Fruit fly (Drosophila melanogaster) whole organism, embryonic: ENCODE results near the gene sunz.

Source experiments
- Blimp-1 ChIP-seq: fragments of 200-800 bp; sonication (Bioruptor generic); optimal IDR thresholded peaks from 3 replicates; lab custom pipeline; 2018; ENCODE audit warnings: missing biosample characterization, missing genetic modification characterization, mild to moderate bottlenecking, moderate library complexity, missing genetic modification reagents
- CG10979 ChIP-seq: fragments of 200-800 bp; sonication (Bioruptor generic); optimal IDR thresholded peaks from 2 replicates; lab custom pipeline; 2018; ENCODE audit warnings: missing biosample characterization, mild to moderate bottlenecking, missing genetic modification characterization, moderate library complexity
- CG12219 ChIP-seq: fragments of 200-800 bp; sonication (Bioruptor generic); optimal IDR thresholded peaks from 3 replicates; lab custom pipeline; 2018; ENCODE audit warnings: missing biosample characterization, mild to moderate bottlenecking, missing genetic modification characterization
- CG12236 ChIP-seq: fragments of 200-800 bp; sonication (Bioruptor generic); optimal IDR thresholded peaks from 2 replicates; lab custom pipeline; 2016; ENCODE audit warnings: missing biosample characterization, missing genetic modification characterization
- CG12391 ChIP-seq: fragments of 200-800 bp; sonication (Bioruptor generic); optimal IDR thresholded peaks from 3 replicates; lab custom pipeline; 2018; ENCODE audit warnings: missing biosample characterization, mild to moderate bottlenecking, missing genetic modification characterization, moderate library complexity
- CG1602 ChIP-seq: fragments of 200-800 bp; sonication (Bioruptor generic); optimal IDR thresholded peaks from 3 replicates; lab custom pipeline; 2016; ENCODE audit warnings: missing biosample characterization, missing genetic modification characterization
- CG17361 ChIP-seq: fragments of 200-800 bp; sonication (Bioruptor generic); IDR thresholded peaks from 3 replicates; pipeline ENCODE4 v1.3.6; 2022; ENCODE audit warnings: missing biosample characterization, missing genetic modification characterization
- CG17829 ChIP-seq: fragments of 200-800 bp; optimal IDR thresholded peaks from 2 replicates; lab custom pipeline; 2019; ENCODE audit warnings: missing biosample characterization, mild to moderate bottlenecking, missing genetic modification characterization, moderate library complexity
- CG18262 ChIP-seq: fragments of 200-800 bp; optimal IDR thresholded peaks from 3 replicates; lab custom pipeline; 2019; ENCODE audit warnings: missing biosample characterization, mild to moderate bottlenecking, missing genetic modification characterization, moderate library complexity
- CG2875 ChIP-seq: fragments of 200-800 bp; sonication (Bioruptor generic); optimal IDR thresholded peaks from 2 replicates; lab custom pipeline; 2017; ENCODE audit warnings: missing biosample characterization, mild to moderate bottlenecking, missing genetic modification characterization, missing genetic modification reagents
- CG4820 ChIP-seq: fragments of 200-800 bp; sonication (Bioruptor generic); optimal IDR thresholded peaks from 3 replicates; lab custom pipeline; 2016; ENCODE audit warnings: missing biosample characterization, missing genetic modification characterization
- CG7271 ChIP-seq: fragments of 200-800 bp; sonication (Bioruptor generic); optimal IDR thresholded peaks from 2 replicates; lab custom pipeline; 2018; ENCODE audit warnings: missing biosample characterization, mild to moderate bottlenecking, missing genetic modification characterization, moderate library complexity
- CG7839 ChIP-seq: fragments of 200-800 bp; sonication (Bioruptor generic); optimal IDR thresholded peaks from 3 replicates; lab custom pipeline; 2018; ENCODE audit warnings: missing biosample characterization, mild to moderate bottlenecking, missing genetic modification characterization, moderate library complexity
- CG7963 ChIP-seq: fragments of 200-800 bp; sonication (Bioruptor generic); IDR thresholded peaks from 3 replicates; pipeline ENCODE4 v1.3.6; 2022; ENCODE audit warnings: missing biosample characterization, missing genetic modification characterization; ENCODE audit not compliant: partially characterized antibody
- CG7987 ChIP-seq: fragments of 200-800 bp; sonication (Bioruptor generic); optimal IDR thresholded peaks from 2 replicates; lab custom pipeline; 2018; ENCODE audit warnings: missing biosample characterization, mild to moderate bottlenecking, missing genetic modification characterization, moderate library complexity
- CG8290 ChIP-seq, 3 experiments: fragments of 200-800 bp; sonication (Bioruptor generic); optimal IDR thresholded peaks; 2 replicates each; lab custom pipeline; 2016 to 2019; ENCODE audit warnings: missing biosample characterization in 3 of 3, missing genetic modification characterization in 3 of 3, mild to moderate bottlenecking in 2 of 3, moderate library complexity in 1 of 3
- CG8924 ChIP-seq: fragments of 200-800 bp; optimal IDR thresholded peaks from 3 replicates; lab custom pipeline; 2019; ENCODE audit warnings: missing biosample characterization, mild to moderate bottlenecking, missing genetic modification characterization, moderate library complexity
- CG9727 ChIP-seq: fragments of 200-800 bp; sonication (Bioruptor generic); optimal IDR thresholded peaks from 3 replicates; lab custom pipeline; 2017; ENCODE audit warnings: missing biosample characterization, mild to moderate bottlenecking, missing genetic modification characterization
- CG9932 ChIP-seq: fragments of 200-800 bp; sonication (Bioruptor generic); IDR thresholded peaks from 2 replicates; pipeline ENCODE4 v1.3.6; 2022; ENCODE audit warnings: missing biosample characterization, missing genetic modification characterization
- CrebB ChIP-seq: fragments of 200-800 bp; sonication (Bioruptor generic); optimal IDR thresholded peaks from 3 replicates; lab custom pipeline; 2018; ENCODE audit warnings: missing biosample characterization, mild to moderate bottlenecking, missing genetic modification characterization
- Dad ChIP-seq: fragments of 200-800 bp; sonication (Bioruptor generic); optimal IDR thresholded peaks from 3 replicates; lab custom pipeline; 2016; ENCODE audit warnings: missing biosample characterization, missing genetic modification characterization
- Jarid2 ChIP-seq: fragments of 200-800 bp; sonication (Bioruptor generic); optimal IDR thresholded peaks from 3 replicates; lab custom pipeline; 2017; ENCODE audit warnings: mild to moderate bottlenecking, missing biosample characterization, missing genetic modification reagents, missing genetic modification characterization
- Nf-YB ChIP-seq: fragments of 200-800 bp; sonication (Bioruptor generic); optimal IDR thresholded peaks from 3 replicates; lab custom pipeline; 2019; ENCODE audit warnings: missing biosample characterization, mild to moderate bottlenecking, missing genetic modification characterization, moderate library complexity
- Side ChIP-seq: fragments of 200-800 bp; sonication (Bioruptor generic); optimal IDR thresholded peaks from 2 replicates; lab custom pipeline; 2016; ENCODE audit warnings: missing biosample characterization, missing genetic modification characterization
- Stat92E ChIP-seq, 3 experiments: fragments of >200 bp in 2 of 3; fragments of 200-800 bp in 1 of 3; sonication (Bioruptor generic) in 1 of 3; optimal IDR thresholded peaks; 2 replicates each; lab custom pipeline; 2017 to 2019; ENCODE audit warnings: missing biosample characterization in 3 of 3, missing genetic modification characterization in 3 of 3, mild to moderate bottlenecking in 1 of 3, moderate library complexity in 1 of 3
- TFAM ChIP-seq: fragments of 200-800 bp; sonication (Bioruptor generic); optimal IDR thresholded peaks from 2 replicates; lab custom pipeline; 2017; ENCODE audit warnings: missing biosample characterization, missing genetic modification characterization, inconsistent platforms
- bsh ChIP-seq, 2 experiments: fragments of 200-800 bp; sonication (Bioruptor generic); optimal IDR thresholded peaks; 2 replicates each; lab custom pipeline; 2017 to 2018; ENCODE audit warnings: mild to moderate bottlenecking in 2 of 2, missing biosample characterization in 2 of 2, missing genetic modification characterization in 2 of 2, moderate library complexity in 1 of 2
- croc ChIP-seq: fragments of 200-800 bp; sonication (Bioruptor generic); conservative IDR thresholded peaks from 3 replicates; pipeline ENCODE4 v1.3.6; 2022; ENCODE audit warnings: missing biosample characterization, missing genetic modification characterization
- da ChIP-seq: fragments of 200-800 bp; sonication (Bioruptor generic); optimal IDR thresholded peaks from 2 replicates; lab custom pipeline; 2016; ENCODE audit warnings: missing biosample characterization, missing genetic modification characterization
- dmrt11E ChIP-seq: fragments of 200-800 bp; sonication (Bioruptor generic); optimal IDR thresholded peaks from 3 replicates; lab custom pipeline; 2018; ENCODE audit warnings: missing biosample characterization, mild to moderate bottlenecking, missing genetic modification characterization, moderate library complexity
- esg ChIP-seq: fragments of 200-800 bp; sonication (Bioruptor generic); conservative IDR thresholded peaks from 2 replicates; pipeline ENCODE4 v1.3.6; 2022; ENCODE audit warnings: missing biosample characterization, missing genetic modification characterization
- ewg ChIP-seq: fragments of 200-800 bp; sonication (Bioruptor generic); optimal IDR thresholded peaks from 3 replicates; lab custom pipeline; 2017; ENCODE audit warnings: mild to moderate bottlenecking, missing biosample characterization, missing genetic modification reagents, missing genetic modification characterization
- gcm ChIP-seq: fragments of 200-800 bp; sonication (Bioruptor generic); optimal IDR thresholded peaks from 2 replicates; lab custom pipeline; 2019; ENCODE audit warnings: missing biosample characterization, mild to moderate bottlenecking, missing genetic modification characterization, moderate library complexity
- gem ChIP-seq: fragments of 200-800 bp; sonication (Bioruptor generic); optimal IDR thresholded peaks from 2 replicates; lab custom pipeline; 2019; ENCODE audit warnings: missing biosample characterization, mild to moderate bottlenecking, missing genetic modification characterization, moderate library complexity
- gsb-n ChIP-seq: fragments of 200-800 bp; sonication (Bioruptor generic); optimal IDR thresholded peaks from 3 replicates; lab custom pipeline; 2018; ENCODE audit warnings: missing biosample characterization, mild to moderate bottlenecking, missing genetic modification characterization
- hb ChIP-seq: fragments of 200-800 bp; sonication (Bioruptor generic); IDR thresholded peaks from 3 replicates; pipeline ENCODE4 v1.3.6; 2022; ENCODE audit warnings: missing biosample characterization, missing genetic modification characterization; ENCODE audit not compliant: partially characterized antibody
- insv ChIP-seq, 2 experiments: fragments of 200-800 bp; sonication (Bioruptor generic); optimal IDR thresholded peaks; 3 replicates each; lab custom pipeline; 2016 to 2018; ENCODE audit warnings: missing biosample characterization in 2 of 2, missing genetic modification characterization in 2 of 2
- lmd ChIP-seq: fragments of 200-800 bp; sonication (Bioruptor generic); IDR thresholded peaks from 2 replicates; pipeline ENCODE4 v1.3.6; 2022; ENCODE audit warnings: missing biosample characterization, missing genetic modification characterization
- nerfin-1 ChIP-seq: fragments of 200-800 bp; sonication (Bioruptor generic); optimal IDR thresholded peaks from 3 replicates; lab custom pipeline; 2019; ENCODE audit warnings: missing biosample characterization, mild to moderate bottlenecking, missing genetic modification characterization, moderate library complexity
- odd ChIP-seq: fragments of 200-800 bp; sonication (Bioruptor generic); optimal IDR thresholded peaks from 2 replicates; lab custom pipeline; 2017; ENCODE audit warnings: missing biosample characterization, mild to moderate bottlenecking, missing genetic modification characterization
- otp ChIP-seq: fragments of 200-800 bp; sonication (Bioruptor generic); IDR thresholded peaks from 3 replicates; pipeline ENCODE4, ENCODE4 v1.3.6; 2022; ENCODE audit warnings: missing biosample characterization, missing genetic modification characterization
- phol ChIP-seq: fragments of 200-800 bp; sonication (Bioruptor generic); optimal IDR thresholded peaks from 3 replicates; lab custom pipeline; 2018; ENCODE audit warnings: missing biosample characterization, mild to moderate bottlenecking, missing genetic modification characterization, moderate library complexity
- pum ChIP-seq: fragments of 200-800 bp; sonication (Bioruptor generic); optimal IDR thresholded peaks from 2 replicates; lab custom pipeline; 2016; ENCODE audit warnings: missing biosample characterization, missing genetic modification characterization
- salm ChIP-seq: fragments of 200-800 bp; sonication (Bioruptor generic); optimal IDR thresholded peaks from 2 replicates; lab custom pipeline; 2018; ENCODE audit warnings: missing biosample characterization, mild to moderate bottlenecking, missing genetic modification characterization
- trem ChIP-seq: fragments of 200-800 bp; optimal IDR thresholded peaks from 3 replicates; lab custom pipeline; 2019; ENCODE audit warnings: missing biosample characterization, mild to moderate bottlenecking, missing genetic modification characterization, moderate library complexity
- wek ChIP-seq: fragments of 200-800 bp; sonication (Bioruptor generic); optimal IDR thresholded peaks from 3 replicates; lab custom pipeline; 2018; ENCODE audit warnings: missing biosample characterization, mild to moderate bottlenecking, missing genetic modification characterization, moderate library complexity
- zen ChIP-seq: fragments of 200-800 bp; sonication (Bioruptor generic); optimal IDR thresholded peaks from 3 replicates; lab custom pipeline; 2018; ENCODE audit warnings: missing biosample characterization, mild to moderate bottlenecking, missing genetic modification characterization, moderate library complexity

Gene sunz

DNA sequence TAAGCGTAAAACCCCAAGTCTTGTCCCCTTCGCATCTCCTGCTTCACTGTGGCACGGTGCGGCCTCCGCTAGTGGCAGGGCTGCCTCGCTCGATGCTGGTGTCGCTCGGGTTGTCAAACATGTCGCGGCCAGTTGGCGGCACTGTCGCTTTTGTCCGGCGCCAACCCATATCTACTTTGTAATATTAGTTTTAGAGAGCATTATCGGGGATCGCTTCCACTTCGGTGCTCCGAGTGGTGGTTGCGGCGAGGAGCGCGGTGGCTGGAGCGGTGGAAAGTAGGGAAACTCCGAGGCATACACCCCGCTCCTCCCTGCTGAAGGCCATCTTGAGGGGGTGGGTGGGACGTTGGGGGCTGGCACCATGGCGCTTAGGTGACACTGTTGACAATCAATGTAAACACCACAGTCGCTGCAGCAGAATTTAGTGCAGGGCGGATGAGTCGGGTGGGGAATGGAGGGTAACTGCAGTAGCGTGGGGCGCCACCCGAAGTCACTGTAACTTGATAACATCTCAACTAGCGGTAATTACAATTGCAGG lies 35.2 kb downstream of the sunz start (continued):
- TF ChIP-seq pum (GFP tag; lab: Kevin White, UChicago) (no peak), otp (GFP tag; lab: Robert Waterston, UW) (peak; percentile 76; the same call in 2 of the 3 replicates), lmd (GFP tag; lab: Robert Waterston, UW) (no peak), CG12236 (no peak), ewg (GFP tag; lab: Kevin White, UChicago) (peak; percentile 32), CG7963 (GFP tag; lab: Robert Waterston, UW) (no peak), croc (GFP tag; lab: Robert Waterston, UW) (no peak), Dad (GFP tag; lab: Kevin White, UChicago) (no peak), Jarid2 (peak; percentile 3), CrebB (no peak)

DNA sequence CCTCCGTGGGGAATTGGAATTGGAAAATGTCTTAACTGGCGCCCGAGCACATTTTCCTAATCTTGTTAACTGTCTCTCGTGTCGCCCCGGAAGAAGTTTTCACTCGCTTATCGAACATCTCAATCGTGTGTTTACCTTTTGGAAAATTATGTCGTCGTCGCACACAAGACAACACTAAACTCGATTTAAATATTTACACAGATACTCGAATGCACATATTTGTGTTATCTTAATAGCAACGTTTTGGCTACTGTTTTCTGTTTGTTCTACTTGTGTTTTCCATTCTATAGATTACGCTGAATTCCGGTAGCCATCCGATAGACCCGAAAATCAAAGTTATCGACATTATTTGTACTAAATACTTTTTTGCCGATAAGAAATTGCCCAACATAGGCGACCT lies 37.3 kb downstream of the sunz start:
- peak; percentile 56 for TF ChIP-seq gem (tag; lab: Kevin White, UChicago)
- no peak for TF ChIP-seq esg (GFP tag; lab: Robert Waterston, UW)
- peak; percentile 33 for TF ChIP-seq CG1602 (GFP tag; lab: Kevin White, UChicago)
- TF ChIP-seq hb (GFP tag; lab: Robert Waterston, UW): no peak
- TF ChIP-seq otp (GFP tag; lab: Robert Waterston, UW): no peak; the same call in 2 of the 3 replicates
- TF ChIP-seq dmrt11E (tag; lab: Kevin White, UChicago): peak; percentile 82
- TF ChIP-seq CG18262 (tag; lab: Kevin White, UChicago): peak; percentile 51
- peak; percentile 78 for TF ChIP-seq zen (tag; lab: Kevin White, UChicago)
- peak; percentile 40 for TF ChIP-seq CG10979 (tag; lab: Kevin White, UChicago)
- TF ChIP-seq CG2875 (GFP tag; lab: Kevin White, UChicago): peak; percentile 48
- peak; percentile 74 for TF ChIP-seq odd
- peak; percentile 62 for TF ChIP-seq wek (GFP tag; lab: Kevin White, UChicago)
- peak; percentile 44 for TF ChIP-seq trem (tag; lab: Kevin White, UChicago)
- peak in 1 of 3 experiments; percentile 2 for TF ChIP-seq Stat92E (GFP tag; optimal IDR thresholded peaks at IDR 0.05; lab: Kevin White, UChicago)
- peak; percentile 34 for TF ChIP-seq gcm (GFP tag; lab: Kevin White, UChicago)
- peak; percentile 5 for TF ChIP-seq Nf-YB (GFP tag; lab: Kevin White, UChicago)
- TF ChIP-seq CG17361 (GFP tag; lab: Robert Waterston, UW): peak; percentile 20; the same call in 1 of the 3 replicates
- TF ChIP-seq CG9932: no peak
- TF ChIP-seq bsh (GFP tag; optimal IDR thresholded peaks at IDR 0.05; lab: Kevin White, UChicago): peak in 1 of 2 experiments; percentile 58
- peak; percentile 53 for TF ChIP-seq CG12219 (GFP tag; lab: Kevin White, UChicago)
- TF ChIP-seq CG7987 (GFP tag; lab: Kevin White, UChicago): peak; percentile 54
- peak; percentile 13 for TF ChIP-seq TFAM (GFP tag; lab: Kevin White, UChicago)
- TF ChIP-seq CG7839 (tag; lab: Kevin White, UChicago): no peak
- TF ChIP-seq gsb-n (tag; lab: Kevin White, UChicago): peak; percentile 73
- peak; percentile 76 for TF ChIP-seq CG7271 (tag; lab: Kevin White, UChicago)
- TF ChIP-seq CG8924 (tag; lab: Kevin White, UChicago): peak; percentile 64
- peak; percentile 36 for TF ChIP-seq CG12391 (tag; lab: Kevin White, UChicago)
- peak; percentile 53 for TF ChIP-seq salm (tag; lab: Kevin White, UChicago)
- peak; percentile 33 for TF ChIP-seq Side (GFP tag; lab: Kevin White, UChicago)
- peak in 1 of 2 experiments; percentile 4 for TF ChIP-seq insv (GFP tag; optimal IDR thresholded peaks at IDR 0.05; lab: Kevin White, UChicago)
- TF ChIP-seq CG9727: peak; percentile 84
- peak; percentile 46 for TF ChIP-seq nerfin-1 (tag; lab: Kevin White, UChicago)
- TF ChIP-seq phol (tag; lab: Kevin White, UChicago): peak; percentile 1
- TF ChIP-seq Blimp-1: peak; percentile 43
- peak; percentile 11 for TF ChIP-seq CG4820
- peak; percentile 46 for TF ChIP-seq da (GFP tag; lab: Kevin White, UChicago)
- peak; percentile 13 for TF ChIP-seq CG17829 (tag; lab: Kevin White, UChicago)
- peak; percentile 23 for TF ChIP-seq CG8290 (GFP tag; optimal IDR thresholded peaks at IDR 0.05; lab: Kevin White, UChicago)
- peak in 1 of 2 experiments; percentile 57 for TF ChIP-seq CG8290 (tag; optimal IDR thresholded peaks at IDR 0.05; lab: Kevin White, UChicago)
